Worm (Caenorhabditis elegans) whole organism, L3 larva: Measurements from ENCODE around the gene srg-11.

Experiments used
- R02D3.7 ChIP-seq: fragments of 150-350 bp; optimal IDR thresholded peaks from 2 replicates; lab custom pipeline; 2014; ENCODE audit warnings: missing biosample characterization, missing genetic modification characterization
- ama-1 ChIP-seq: fragments of 150-350 bp; optimal IDR thresholded peaks from 2 replicates; lab custom pipeline; 2018
- ceh-9 ChIP-seq: sonication (generic microtip); optimal IDR thresholded peaks from 2 replicates; lab custom pipeline; 2018; ENCODE audit warnings: missing biosample characterization, missing genetic modification characterization
- egl-27 ChIP-seq: sonication (generic microtip); optimal IDR thresholded peaks from 4 replicates; lab custom pipeline; 2017; ENCODE audit warnings: missing biosample characterization, missing genetic modification reagents, missing genetic modification characterization
- fkh-10 ChIP-seq: sonication (generic microtip); optimal IDR thresholded peaks from 2 replicates; lab custom pipeline; 2017; ENCODE audit warnings: missing biosample characterization, missing genetic modification reagents, missing genetic modification characterization
- jun-1 ChIP-seq: fragments of 150-350 bp; optimal IDR thresholded peaks from 2 replicates; lab custom pipeline; 2014; ENCODE audit warnings: missing biosample characterization, missing genetic modification reagents, missing genetic modification characterization
- lin-15B ChIP-seq: fragments of 150-350 bp; optimal IDR thresholded peaks from 2 replicates; lab custom pipeline; 2014; ENCODE audit warnings: missing biosample characterization, missing genetic modification characterization
- mdl-1 ChIP-seq: fragments of 150-350 bp; optimal IDR thresholded peaks from 2 replicates; lab custom pipeline; 2014; ENCODE audit warnings: missing biosample characterization, missing genetic modification characterization
- nfya-1 ChIP-seq: sonication (generic microtip); optimal IDR thresholded peaks from 2 replicates; lab custom pipeline; 2017; ENCODE audit warnings: missing genetic modification characterization, mild to moderate bottlenecking, missing compliant biosample characterization, antibody characterized with exemption, moderate library complexity; ENCODE audit not compliant: insufficient read depth
- pqm-1 ChIP-seq: fragments of 150-350 bp; optimal IDR thresholded peaks from 2 replicates; lab custom pipeline; 2017; ENCODE audit warnings: missing biosample characterization, missing genetic modification characterization, inconsistent platforms
- skn-1 ChIP-seq: fragments of 150-350 bp; optimal IDR thresholded peaks from 2 replicates; lab custom pipeline; 2014; ENCODE audit warnings: missing biosample characterization, missing genetic modification characterization
- snpc-4 ChIP-seq: fragments of 150-350 bp; optimal IDR thresholded peaks from 2 replicates; lab custom pipeline; 2014; ENCODE audit warnings: missing biosample characterization, missing genetic modification characterization
- unc-62 ChIP-seq: fragments of 150-350 bp; sonication (generic microtip); optimal IDR thresholded peaks from 4 replicates; lab custom pipeline; 2014; ENCODE audit warnings: missing biosample characterization, missing genetic modification reagents, missing genetic modification characterization

DNA sequence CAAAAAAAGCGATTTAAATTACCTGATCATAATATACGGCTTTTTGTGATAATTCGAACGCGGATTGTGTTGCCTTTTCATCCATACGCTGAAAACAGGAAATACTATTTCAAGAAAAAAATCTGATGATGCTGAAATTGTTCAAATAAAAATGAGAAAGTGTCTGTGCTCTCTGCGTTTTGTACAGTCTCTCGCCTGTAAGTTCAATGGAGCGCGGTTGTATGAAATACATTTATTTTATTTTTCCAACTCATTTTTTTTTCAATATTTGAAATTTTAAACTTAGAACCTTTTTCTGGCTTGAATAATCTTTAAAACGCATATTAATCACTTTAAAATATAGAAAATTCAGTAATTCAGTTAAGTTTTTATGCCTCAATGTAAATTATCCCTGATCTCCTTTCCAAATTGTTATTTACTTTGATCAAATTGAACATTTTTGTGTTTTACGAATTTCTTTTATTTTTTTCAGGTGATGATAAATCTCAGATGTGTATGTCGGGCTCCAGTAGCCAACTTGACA, 24.2 kb downstream of the srg-11 start, which contains the start of the genes clp-2 and mrpl-16:
- TF ChIP-seq ceh-9 (tag; lab: Kevin White, UChicago) (no peak), pqm-1 (no peak), R02D3.7 (tag; lab: Kevin White, UChicago) (no peak), lin-15B (tag; lab: Kevin White, UChicago) (peak; percentile 43), mdl-1 (tag; lab: Kevin White, UChicago) (no peak), ama-1 (lab: Kevin White, UChicago) (no peak), skn-1 (tag; lab: Kevin White, UChicago) (no peak), egl-27 (no peak), unc-62 (GFP tag; lab: Kevin White, UChicago) (no peak), jun-1 (tag; lab: Kevin White, UChicago) (no peak), snpc-4 (no peak), nfya-1 (tag; lab: Kevin White, UChicago) (peak; percentile 53), fkh-10 (no peak)
